Fruit fly (Drosophila melanogaster): ENCODE results near the gene CG12522.

CG12522 gene

DNA sequence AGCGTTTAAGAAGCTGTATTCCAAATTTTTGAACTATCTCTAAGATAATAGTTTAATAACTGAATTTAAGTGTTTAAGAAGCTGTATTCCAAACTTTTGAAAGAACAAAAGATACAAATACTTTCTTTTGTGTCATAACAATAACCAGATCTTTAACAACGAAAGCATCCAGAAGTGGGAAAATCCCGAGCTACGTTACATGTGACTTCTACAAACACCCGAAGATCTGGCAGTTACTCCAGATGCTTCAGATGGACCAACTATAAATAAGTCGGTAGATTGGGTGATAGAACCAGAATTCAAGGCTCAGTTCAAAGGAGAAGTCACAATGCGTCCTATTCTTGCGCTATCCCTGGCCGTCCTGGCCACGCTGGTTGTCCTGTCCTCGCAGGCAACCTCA, at the start of gene CG12522:
Gene CG12522, plus strand, starts transcription at position 301 of the 400 bp plus-strand sequence.
- TF ChIP-seq Vsx2 (GFP tag; optimal IDR thresholded peaks at IDR 0.05; ENCODE audit: partially characterized antibody) = no peak
- TF ChIP-seq br (GFP tag; optimal IDR thresholded peaks at IDR 0.05) = no peak
- no peak for TF ChIP-seq ey (GFP tag; optimal IDR thresholded peaks at IDR 0.05)
- no peak for TF ChIP-seq lola (GFP tag; optimal IDR thresholded peaks at IDR 0.05)
- TF ChIP-seq Hnf4 (GFP tag; optimal IDR thresholded peaks at IDR 0.05) = no peak
- TF ChIP-seq rgr (GFP tag; optimal IDR thresholded peaks at IDR 0.05) = no peak
- no peak for TF ChIP-seq foxo (GFP tag; optimal IDR thresholded peaks at IDR 0.05)
- TF ChIP-seq dsf (GFP tag; optimal IDR thresholded peaks at IDR 0.05; ENCODE audit: borderline replicate concordance) = no peak
- no peak for TF ChIP-seq GATAd (GFP tag; optimal IDR thresholded peaks at IDR 0.05)
- no peak for TF ChIP-seq CG9705 (GFP tag; optimal IDR thresholded peaks at IDR 0.05)
- TF ChIP-seq woc (GFP tag; optimal IDR thresholded peaks at IDR 0.05) = no peak
- TF ChIP-seq CG32264 (GFP tag; optimal IDR thresholded peaks at IDR 0.05) = no peak
- no peak for TF ChIP-seq jim (GFP tag; optimal IDR thresholded peaks at IDR 0.05)
- no peak for TF ChIP-seq HLH106 (tag; optimal IDR thresholded peaks at IDR 0.05)
- no peak for TF ChIP-seq CrebA (GFP tag; optimal IDR thresholded peaks at IDR 0.05; ENCODE audit: borderline replicate concordance)
- no peak for TF ChIP-seq tai (GFP tag; optimal IDR thresholded peaks at IDR 0.05)
- TF ChIP-seq Mio (GFP tag; optimal IDR thresholded peaks at IDR 0.05) = no peak
- TF ChIP-seq Dif (GFP tag; optimal IDR thresholded peaks at IDR 0.05; ENCODE audit: partially characterized antibody) = no peak
- TF ChIP-seq pan (optimal IDR thresholded peaks at IDR 0.05) = no peak

DNA sequence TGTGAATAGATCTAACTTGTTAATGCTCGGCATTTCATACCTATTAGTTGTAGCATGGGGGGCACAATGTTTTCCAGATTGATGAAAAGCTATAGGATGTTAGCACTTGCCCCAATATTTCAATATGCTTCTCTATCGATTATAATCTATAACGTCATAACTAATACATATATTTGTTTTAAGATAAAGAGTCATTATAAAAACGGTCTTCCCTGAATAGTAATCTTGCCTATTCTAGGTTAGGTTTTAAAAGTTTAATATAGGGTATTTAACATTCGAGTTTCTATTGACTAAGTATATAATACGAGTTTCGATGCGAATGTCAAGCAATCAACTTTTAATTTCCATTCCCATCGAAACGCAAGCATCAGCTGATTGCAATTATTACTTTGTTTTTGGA, 46.8 kb upstream of the CG12522 start, which contains the start of the genes CG6321 and Blos2:
Gene CG6321, minus strand, starts transcription at position 25 of the 400 bp plus-strand sequence.
Gene Blos2, plus strand, starts transcription at position 372 of the 400 bp plus-strand sequence.
- peak; percentile 78 for TF ChIP-seq rgr (GFP tag; optimal IDR thresholded peaks at IDR 0.05)
- peak; percentile 29 for TF ChIP-seq CG9705 (GFP tag; optimal IDR thresholded peaks at IDR 0.05)
- TF ChIP-seq br (GFP tag; optimal IDR thresholded peaks at IDR 0.05) = peak; percentile 63
- no peak for TF ChIP-seq Hr78 (GFP tag; optimal IDR thresholded peaks at IDR 0.05)
- peak; percentile 66 for TF ChIP-seq ey (GFP tag; optimal IDR thresholded peaks at IDR 0.05)
- TF ChIP-seq dl (GFP tag; optimal IDR thresholded peaks at IDR 0.05; ENCODE audit: insufficient read depth in 1 of 2, partially characterized antibody in 2 of 2) = no peak
- peak; percentile 77 for TF ChIP-seq Sp1 (GFP tag; optimal IDR thresholded peaks at IDR 0.05)
- TF ChIP-seq foxo (GFP tag; optimal IDR thresholded peaks at IDR 0.05) = peak in 1 of 2 experiments; percentile 82
- peak; percentile 23 for TF ChIP-seq sv (GFP tag; optimal IDR thresholded peaks at IDR 0.05)
- peak; percentile 50 for TF ChIP-seq psq (GFP tag; optimal IDR thresholded peaks at IDR 0.05)
- TF ChIP-seq Hnf4 (GFP tag; optimal IDR thresholded peaks at IDR 0.05) = peak; percentile 59
- TF ChIP-seq h (GFP tag; optimal IDR thresholded peaks at IDR 0.05) = peak; percentile 84
- TF ChIP-seq Dfd (GFP tag; optimal IDR thresholded peaks at IDR 0.05) = no peak
- no peak for TF ChIP-seq usp (GFP tag; optimal IDR thresholded peaks at IDR 0.05)
- TF ChIP-seq Mio (GFP tag; optimal IDR thresholded peaks at IDR 0.05) = no peak
- TF ChIP-seq Abd-B (GFP tag; optimal IDR thresholded peaks at IDR 0.05) = no peak
- no peak for TF ChIP-seq Dif (GFP tag; optimal IDR thresholded peaks at IDR 0.05; ENCODE audit: partially characterized antibody)
- no peak for TF ChIP-seq jim (GFP tag; optimal IDR thresholded peaks at IDR 0.05)
- no peak for TF ChIP-seq Myc (optimal IDR thresholded peaks at IDR 0.05)
- no peak for TF ChIP-seq dmrt93B (GFP tag; optimal IDR thresholded peaks at IDR 0.05)
- TF ChIP-seq OdsH (GFP tag; optimal IDR thresholded peaks at IDR 0.05) = peak; percentile 72
- peak; percentile 80 for TF ChIP-seq woc (GFP tag; optimal IDR thresholded peaks at IDR 0.05)
- no peak for TF ChIP-seq lola (GFP tag; optimal IDR thresholded peaks at IDR 0.05)
- no peak for TF ChIP-seq tai (GFP tag; optimal IDR thresholded peaks at IDR 0.05)
- peak; percentile 77 for TF ChIP-seq fru (GFP tag; optimal IDR thresholded peaks at IDR 0.05)
- no peak for TF ChIP-seq Vsx2 (GFP tag; optimal IDR thresholded peaks at IDR 0.05; ENCODE audit: partially characterized antibody)
- TF ChIP-seq CG32264 (GFP tag; optimal IDR thresholded peaks at IDR 0.05) = peak; percentile 18
- TF ChIP-seq HLH106 (tag; optimal IDR thresholded peaks at IDR 0.05) = peak; percentile 74
- TF ChIP-seq CrebA (GFP tag; optimal IDR thresholded peaks at IDR 0.05; ENCODE audit: borderline replicate concordance) = no peak
- TF ChIP-seq Rel (GFP tag; optimal IDR thresholded peaks at IDR 0.05) = no peak
- TF ChIP-seq Rel (tag; optimal IDR thresholded peaks at IDR 0.05) = peak; percentile 23
- no peak for TF ChIP-seq brk (GFP tag; optimal IDR thresholded peaks at IDR 0.05)
- TF ChIP-seq N (GFP tag; optimal IDR thresholded peaks at IDR 0.05) = no peak
- no peak for TF ChIP-seq GATAd (GFP tag; optimal IDR thresholded peaks at IDR 0.05)
- TF ChIP-seq dsf (GFP tag; optimal IDR thresholded peaks at IDR 0.05; ENCODE audit: borderline replicate concordance) = no peak
- no peak for TF ChIP-seq pan (optimal IDR thresholded peaks at IDR 0.05)
- peak; percentile 31 for TF ChIP-seq sage (GFP tag; optimal IDR thresholded peaks at IDR 0.05)
- TF ChIP-seq Hr83 (GFP tag; optimal IDR thresholded peaks at IDR 0.05; ENCODE audit: poor library complexity, severe bottlenecking) = no peak
- peak; percentile 37 for TF ChIP-seq Jra (GFP tag; optimal IDR thresholded peaks at IDR 0.05)

Measured in whole organism, wandering third instar larva.